Fruit fly (Drosophila melanogaster): Measurements from ENCODE around the gene Osi15.

DNA sequence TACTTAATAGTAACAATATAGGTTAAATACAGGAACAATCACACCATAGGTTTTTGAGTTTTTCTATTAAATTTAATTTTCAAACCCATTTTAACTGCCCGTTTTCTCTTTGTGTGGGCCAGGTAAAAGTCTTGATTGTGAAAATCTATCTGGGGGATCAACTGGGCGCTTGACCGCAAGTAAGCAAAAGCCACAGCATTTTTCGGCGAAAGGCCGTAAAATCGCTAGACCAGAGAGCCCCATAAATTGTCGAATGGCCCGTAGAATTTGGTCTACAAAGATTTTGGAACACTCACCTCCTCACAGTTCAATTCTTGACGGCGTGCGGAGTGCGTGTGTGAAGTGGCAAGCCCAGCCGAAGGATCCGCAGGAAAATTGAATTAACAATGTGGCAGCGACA is 14.2 kb upstream of the Osi15 start, which contains the start of gene CG15594:
- TF ChIP-seq Hand (GFP tag; optimal IDR thresholded peaks at IDR 0.05): no peak
- no peak for TF ChIP-seq CG7556 (GFP tag; optimal IDR thresholded peaks at IDR 0.05)
- TF ChIP-seq ranshi (GFP tag; IDR thresholded peaks at IDR 0.05): no peak
